Fruit fly (Drosophila melanogaster) whole organism, pupa: ENCODE measurements around the gene gdl-ORF39.

ENCODE experiments used
- CG10348 ChIP-seq: fragments of 200-800 bp; sonication (Bioruptor generic); IDR thresholded peaks from 2 replicates; pipeline ENCODE4 v1.3.6; 2022; ENCODE audit warnings: missing biosample characterization, missing genetic modification characterization
- CG12605 ChIP-seq: fragments of 200-800 bp; sonication (Bioruptor generic); IDR thresholded peaks from 2 replicates; pipeline ENCODE4 v1.3.6; 2022; ENCODE audit warnings: missing biosample characterization, missing genetic modification characterization
- CG13204 ChIP-seq: fragments of 200-800 bp; sonication (Bioruptor generic); optimal IDR thresholded peaks from 2 replicates; lab custom pipeline; 2018; ENCODE audit warnings: missing biosample characterization, mild to moderate bottlenecking, missing genetic modification characterization, moderate library complexity
- CG14655 ChIP-seq: fragments of 200-800 bp; sonication (Bioruptor generic); optimal IDR thresholded peaks from 3 replicates; lab custom pipeline; 2017; ENCODE audit warnings: mild to moderate bottlenecking, missing biosample characterization, missing genetic modification reagents, missing genetic modification characterization
- CG15710 ChIP-seq: fragments of 200-800 bp; sonication (Bioruptor generic); optimal IDR thresholded peaks from 2 replicates; lab custom pipeline; 2018; ENCODE audit warnings: missing biosample characterization, mild to moderate bottlenecking, missing genetic modification characterization, moderate library complexity
- CG17806 ChIP-seq: fragments of 200-800 bp; sonication (Bioruptor generic); optimal IDR thresholded peaks from 2 replicates; lab custom pipeline; 2018; ENCODE audit warnings: missing biosample characterization, mild to moderate bottlenecking, missing genetic modification characterization, moderate library complexity
- CG32121 ChIP-seq: fragments of 200-800 bp; sonication (Bioruptor generic); IDR thresholded peaks from 2 replicates; pipeline ENCODE4 v1.3.6; 2022; ENCODE audit warnings: missing biosample characterization, missing genetic modification characterization
- CG34367 ChIP-seq: fragments of 200-800 bp; sonication (Bioruptor generic); optimal IDR thresholded peaks from 2 replicates; lab custom pipeline; 2018; ENCODE audit warnings: missing biosample characterization, mild to moderate bottlenecking, missing genetic modification characterization
- CG4496 ChIP-seq: fragments of 200-800 bp; sonication (Bioruptor generic); IDR thresholded peaks from 3 replicates; pipeline ENCODE4 v1.3.6; 2022; ENCODE audit warnings: missing biosample characterization, missing genetic modification characterization
- CG8159 ChIP-seq: fragments of 200-800 bp; sonication (Bioruptor generic); optimal IDR thresholded peaks from 3 replicates; lab custom pipeline; 2018; ENCODE audit warnings: missing biosample characterization, mild to moderate bottlenecking, missing genetic modification characterization, moderate library complexity
- CG8301 ChIP-seq: fragments of 200-800 bp; sonication (Bioruptor generic); optimal IDR thresholded peaks from 2 replicates; lab custom pipeline; 2018; ENCODE audit warnings: missing biosample characterization, mild to moderate bottlenecking, missing genetic modification characterization
- CG9948 ChIP-seq: fragments of 200-800 bp; sonication (Bioruptor generic); optimal IDR thresholded peaks from 2 replicates; lab custom pipeline; 2018; ENCODE audit warnings: missing biosample characterization, mild to moderate bottlenecking, missing genetic modification characterization, moderate library complexity
- D1 ChIP-seq: fragments of 200-800 bp; sonication (Bioruptor generic); optimal IDR thresholded peaks from 2 replicates; lab custom pipeline; 2018; ENCODE audit warnings: missing biosample characterization, mild to moderate bottlenecking, missing genetic modification characterization, moderate library complexity
- EcR ChIP-seq: fragments of 200-800 bp; sonication (Bioruptor generic); optimal IDR thresholded peaks from 3 replicates; lab custom pipeline; 2019; ENCODE audit warnings: missing biosample characterization, missing genetic modification characterization, mild to moderate bottlenecking, moderate library complexity, missing genetic modification reagents
- Ets98B ChIP-seq: fragments of 200-800 bp; sonication (Bioruptor generic); IDR thresholded peaks from 2 replicates; pipeline ENCODE4 v1.3.6; 2022; ENCODE audit warnings: missing biosample characterization, missing genetic modification characterization
- Pif1B ChIP-seq: fragments of 200-800 bp; sonication (Bioruptor generic); optimal IDR thresholded peaks from 3 replicates; lab custom pipeline; 2016; ENCODE audit warnings: missing biosample characterization, missing genetic modification characterization
- Snoo ChIP-seq: fragments of 200-800 bp; sonication (Bioruptor generic); optimal IDR thresholded peaks from 3 replicates; lab custom pipeline; 2017; ENCODE audit warnings: missing biosample characterization, mild to moderate bottlenecking, missing genetic modification characterization, inconsistent platforms
- fd96Ca ChIP-seq: fragments of 200-800 bp; sonication (Bioruptor generic); IDR thresholded peaks from 3 replicates; pipeline ENCODE4 v1.3.6; 2022; ENCODE audit warnings: missing biosample characterization, missing genetic modification characterization
- gl ChIP-seq: fragments of 200-800 bp; sonication (Bioruptor generic); optimal IDR thresholded peaks from 2 replicates; lab custom pipeline; 2018; ENCODE audit warnings: missing biosample characterization, mild to moderate bottlenecking, missing genetic modification characterization
- rn ChIP-seq: fragments of 200-800 bp; sonication (Bioruptor generic); IDR thresholded peaks from 2 replicates; pipeline ENCODE4 v1.3.6; 2022; ENCODE audit warnings: missing biosample characterization, missing genetic modification characterization

Gene gdl-ORF39

DNA sequence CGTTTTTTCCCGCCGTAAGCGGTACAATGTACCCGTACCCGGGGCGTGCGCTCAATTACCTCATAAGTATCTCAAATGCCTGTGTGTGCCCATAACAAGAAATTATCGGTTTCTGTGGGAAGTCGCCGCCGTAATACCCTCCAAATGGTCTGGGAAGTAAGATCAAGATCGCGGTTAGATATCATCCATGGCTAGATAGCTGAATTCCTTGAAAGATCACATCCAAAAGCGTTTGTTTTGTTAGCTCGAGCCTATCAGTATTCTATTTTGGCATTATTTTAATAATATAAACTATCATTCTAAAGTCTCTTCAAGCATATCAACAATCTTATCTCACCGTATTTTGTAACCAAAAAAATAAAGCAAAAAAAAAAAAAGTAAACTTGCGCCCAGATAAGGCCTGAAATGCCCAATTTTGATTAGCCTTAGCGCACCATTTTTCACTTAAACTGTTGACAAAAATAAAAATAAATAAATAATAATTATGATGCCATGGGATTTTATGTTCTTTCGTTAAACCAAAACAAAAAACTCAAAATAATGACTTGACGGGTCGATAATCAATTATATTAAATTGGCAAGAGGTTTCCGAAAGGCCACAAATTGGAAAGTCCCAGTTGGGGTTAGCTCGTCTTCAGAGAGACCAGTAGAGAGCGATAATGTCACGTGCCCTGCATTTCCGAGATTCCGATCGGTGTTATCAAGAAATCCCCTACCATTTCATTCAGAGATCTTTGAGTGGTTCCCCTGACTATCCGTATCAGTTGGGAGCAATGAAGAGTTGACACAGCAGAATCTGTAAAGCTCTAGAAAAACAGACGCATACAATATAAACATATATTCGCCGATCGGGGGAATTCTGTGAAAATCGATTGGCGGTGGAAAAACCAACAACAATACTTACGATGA, 29.6 kb downstream of the gdl-ORF39 start:
- TF ChIP-seq EcR (GFP tag; lab: Kevin White, UChicago) (peak; percentile 32), CG9948 (tag; lab: Kevin White, UChicago) (no peak), CG14655 (GFP tag; lab: Kevin White, UChicago) (peak; percentile 6), CG17806 (tag; lab: Kevin White, UChicago) (no peak), fd96Ca (GFP tag; lab: Robert Waterston, UW) (0 out of 3 replicates have a peak, but pooled peaks have one; percentile 3)
- TF ChIP-seq, all 21 proteins: peak for 3

DNA sequence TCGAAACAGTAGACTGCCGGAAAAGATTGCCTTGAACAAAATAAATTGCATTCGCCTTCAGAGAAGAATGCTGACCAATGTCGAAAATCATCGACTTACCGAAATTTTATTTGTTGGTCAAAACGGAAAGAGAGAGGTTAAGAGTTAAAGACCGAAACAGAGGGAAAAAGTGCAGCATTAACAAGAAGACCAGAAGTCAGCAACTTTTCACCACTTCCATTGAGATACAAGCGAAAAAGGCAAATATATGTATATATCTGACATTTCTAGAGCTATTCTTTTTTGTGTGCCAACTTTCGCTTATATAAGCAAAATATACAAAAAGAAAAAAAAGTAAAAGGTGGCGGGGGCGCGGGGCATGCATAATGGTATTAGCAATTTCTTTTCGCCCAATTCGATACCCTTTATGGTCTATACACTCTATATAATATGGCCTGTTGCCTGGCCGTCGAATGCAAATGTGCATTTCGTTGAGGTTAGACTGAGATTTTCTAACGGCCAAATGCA, 30.7 kb downstream of the gdl-ORF39 start:
- TF ChIP-seq CG9948 (tag; lab: Kevin White, UChicago), result no peak
- TF ChIP-seq CG13204 (GFP tag; lab: Kevin White, UChicago), result no peak
- no peak for TF ChIP-seq CG8159 (tag; lab: Kevin White, UChicago)
- TF ChIP-seq CG32121, result no peak
- no peak for TF ChIP-seq fd96Ca (GFP tag; lab: Robert Waterston, UW)

DNA sequence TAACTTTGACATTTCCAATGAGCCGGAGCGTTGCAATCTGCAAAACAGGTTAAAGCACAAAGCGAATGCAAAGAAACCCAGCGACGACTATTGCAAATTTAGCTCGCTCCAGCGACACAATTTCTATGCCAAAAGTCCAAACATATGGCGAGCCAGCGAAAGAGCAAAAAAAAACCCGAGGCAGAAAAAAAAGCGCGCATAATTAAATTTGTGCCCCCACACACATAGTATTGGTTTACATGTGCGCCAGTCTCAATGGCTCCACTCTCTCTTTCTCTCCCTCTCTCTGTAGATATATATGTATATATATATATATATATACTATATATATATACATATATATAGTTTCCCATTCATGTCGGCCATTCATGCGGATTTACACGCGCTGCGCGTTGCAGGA, 31.4 kb downstream of the gdl-ORF39 start:
- 0 out of 2 replicates have a peak, but pooled peaks have one; percentile 8 for TF ChIP-seq CG12605 (GFP tag; lab: Robert Waterston, UW)
- TF ChIP-seq CG8301, result no peak
- TF ChIP-seq CG14655 (GFP tag; lab: Kevin White, UChicago), result peak; percentile 1
- TF ChIP-seq D1, result no peak

DNA sequence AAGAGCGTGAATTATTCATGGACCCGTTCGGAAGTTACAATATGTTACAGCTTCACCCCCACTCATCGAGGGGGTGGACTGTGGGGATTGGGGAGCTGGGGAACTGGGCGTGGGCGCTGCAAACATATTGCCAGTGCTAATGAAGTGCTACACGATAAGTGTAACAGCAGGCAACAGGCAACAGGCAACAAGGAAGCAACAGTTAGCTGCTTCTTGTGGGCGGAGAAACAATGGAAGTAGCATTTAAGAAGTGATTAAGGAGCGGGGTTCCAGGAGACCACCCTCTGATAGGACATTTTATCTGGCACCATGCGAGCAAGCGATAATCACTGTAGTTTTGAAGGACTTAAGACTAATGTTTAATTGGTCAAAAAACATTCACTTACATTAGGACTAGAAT, 32.0 kb downstream of the gdl-ORF39 start:
- TF ChIP-seq CG8159 (tag; lab: Kevin White, UChicago) (no peak), CG15710 (tag; lab: Kevin White, UChicago) (no peak), D1 (no peak), rn (GFP tag; lab: Robert Waterston, UW) (no peak), fd96Ca (GFP tag; lab: Robert Waterston, UW) (no peak), CG14655 (GFP tag; lab: Kevin White, UChicago) (no peak), CG10348 (GFP tag; lab: Robert Waterston, UW) (no peak), gl (no peak), Snoo (tag; lab: Kevin White, UChicago) (no peak), Ets98B (GFP tag; lab: Robert Waterston, UW) (no peak), CG4496 (GFP tag; lab: Robert Waterston, UW) (no peak), Pif1B (no peak), CG17806 (tag; lab: Kevin White, UChicago) (no peak), CG9948 (tag; lab: Kevin White, UChicago) (no peak), CG13204 (GFP tag; lab: Kevin White, UChicago) (no peak), CG8301 (no peak), CG32121 (no peak), CG12605 (GFP tag; lab: Robert Waterston, UW) (no peak), EcR (GFP tag; lab: Kevin White, UChicago) (no peak)

DNA sequence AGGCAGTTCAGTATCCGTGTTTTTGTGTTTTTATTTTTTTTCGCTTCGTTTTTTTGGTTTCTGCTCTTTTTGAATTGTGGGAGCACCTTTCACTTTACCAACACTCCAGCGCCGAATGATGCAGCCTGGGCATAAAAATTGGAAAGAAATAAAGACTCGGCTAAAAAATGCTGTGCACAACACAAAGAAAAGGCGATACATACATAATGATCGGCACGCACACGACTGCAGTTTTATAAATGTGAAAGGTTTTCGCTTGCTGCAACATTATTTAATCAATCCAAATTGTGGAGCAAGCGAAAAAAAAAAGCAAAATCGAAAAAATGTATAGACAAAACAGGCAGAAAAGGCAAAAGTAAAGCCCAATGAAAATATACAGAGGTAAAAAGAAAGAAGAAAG, 33.8 kb downstream of the gdl-ORF39 start:
- no peak for TF ChIP-seq CG12605 (GFP tag; lab: Robert Waterston, UW)
- TF ChIP-seq CG4496 (GFP tag; lab: Robert Waterston, UW), result 0 out of 3 replicates have a peak, but pooled peaks have one; percentile 2
- TF ChIP-seq Ets98B (GFP tag; lab: Robert Waterston, UW), result no peak
- no peak for TF ChIP-seq fd96Ca (GFP tag; lab: Robert Waterston, UW)
- TF ChIP-seq CG15710 (tag; lab: Kevin White, UChicago), result no peak
- TF ChIP-seq rn (GFP tag; lab: Robert Waterston, UW), result no peak

DNA sequence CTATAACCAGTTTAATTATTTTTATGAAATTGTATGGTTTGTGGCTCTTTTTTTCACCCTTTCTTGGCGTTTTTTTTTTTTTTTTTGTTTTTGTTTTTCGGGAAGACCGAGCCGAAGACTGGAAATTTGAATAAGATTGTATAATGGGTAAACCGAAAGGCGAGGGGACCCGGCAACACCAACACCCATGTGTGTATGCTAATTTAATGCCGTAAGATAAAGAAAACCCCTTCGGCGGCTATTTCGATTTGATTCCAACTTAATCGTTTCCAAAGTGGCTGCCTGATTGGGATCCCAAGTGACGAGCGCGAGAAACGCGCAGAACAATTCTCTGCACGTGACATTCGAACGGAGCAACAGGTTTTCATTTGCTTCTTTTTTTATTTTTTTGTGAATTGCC, 34.2 kb downstream of the gdl-ORF39 start:
- TF ChIP-seq CG8159 (tag; lab: Kevin White, UChicago) (no peak), rn (GFP tag; lab: Robert Waterston, UW) (no peak), Pif1B (no peak), CG8301 (no peak), CG4496 (GFP tag; lab: Robert Waterston, UW) (no peak), D1 (no peak), CG15710 (tag; lab: Kevin White, UChicago) (no peak), CG10348 (GFP tag; lab: Robert Waterston, UW) (no peak), Ets98B (GFP tag; lab: Robert Waterston, UW) (no peak), CG34367 (tag; lab: Kevin White, UChicago) (no peak), EcR (GFP tag; lab: Kevin White, UChicago) (no peak), CG14655 (GFP tag; lab: Kevin White, UChicago) (no peak)
